Worm (Caenorhabditis elegans): ENCODE data around the gene gdi-1.
"Not testable (repeated sequence)": the region's sequence is repeated elsewhere in the genome, so short reads cannot be mapped to it uniquely, and the experiment has no call there.

gdi-1 gene

ce11 chrIV:14766382-14766781 is 26.3 kb downstream of the gdi-1 start, which contains the start of gene vti-1:
Gene vti-1, minus strand, starts transcription at chrIV:14766665.
- TF ChIP-seq elt-1 (tag; optimal IDR thresholded peaks at IDR 0.05) (no peak), nhr-23 (tag; optimal IDR thresholded peaks at IDR 0.05) (no peak), nhr-11 (tag; optimal IDR thresholded peaks at IDR 0.05) (no peak), unc-39 (tag; optimal IDR thresholded peaks at IDR 0.05) (no peak), Y55F3AM.14 (GFP tag; optimal IDR thresholded peaks at IDR 0.05) (no peak), fos-1 (tag; optimal IDR thresholded peaks at IDR 0.05) (no peak), ceh-16 (tag; optimal IDR thresholded peaks at IDR 0.05) (no peak), mdl-1 (tag; optimal IDR thresholded peaks at IDR 0.05) (no peak), sem-4 (tag; optimal IDR thresholded peaks at IDR 0.05) (no peak), lin-13 (GFP tag; optimal IDR thresholded peaks at IDR 0.05) (no peak), unc-62 (GFP tag; optimal IDR thresholded peaks at IDR 0.05) (no peak), dmd-4 (tag; optimal IDR thresholded peaks at IDR 0.05) (no peak), lin-11 (tag; optimal IDR thresholded peaks at IDR 0.05) (no peak), aly-2 (tag; optimal IDR thresholded peaks at IDR 0.05) (no peak), nhr-12 (tag; optimal IDR thresholded peaks at IDR 0.05) (no peak)

- no peak for TF ChIP-seq mab-5 (tag; optimal IDR thresholded peaks at IDR 0.05)
- TF ChIP-seq ceh-82 (tag; optimal IDR thresholded peaks at IDR 0.05), result no peak
- no peak for TF ChIP-seq mbf-1 (tag; optimal IDR thresholded peaks at IDR 0.05)
- no peak for TF ChIP-seq ztf-1 (GFP tag; conservative IDR thresholded peaks at IDR 0.05)
- TF ChIP-seq mdl-1 (tag; optimal IDR thresholded peaks at IDR 0.05), result no peak
- no peak for TF ChIP-seq dmd-4 (tag; optimal IDR thresholded peaks at IDR 0.05)
- no peak for TF ChIP-seq lin-39 (tag; optimal IDR thresholded peaks at IDR 0.05)
- TF ChIP-seq sem-4 (tag; optimal IDR thresholded peaks at IDR 0.05), result no peak
- no peak for TF ChIP-seq alr-1 (tag; optimal IDR thresholded peaks at IDR 0.05)
- TF ChIP-seq nhr-23 (tag; optimal IDR thresholded peaks at IDR 0.05), result no peak
- no peak for TF ChIP-seq fos-1 (tag; optimal IDR thresholded peaks at IDR 0.05)
- no peak for TF ChIP-seq elt-3 (tag; optimal IDR thresholded peaks at IDR 0.05)
- TF ChIP-seq nhr-21 (tag; optimal IDR thresholded peaks at IDR 0.05), result no peak
- TF ChIP-seq C34F6.9 (tag; optimal IDR thresholded peaks at IDR 0.05), result no peak
- TF ChIP-seq ZK546.5 (tag; optimal IDR thresholded peaks at IDR 0.05), result no peak
- no peak for TF ChIP-seq unc-39 (tag; optimal IDR thresholded peaks at IDR 0.05)
These were observed 27.4 kb downstream of the gdi-1 start, which contains the start of gene Y57G11C.5 for ce11 chrIV:14765336-14765735. Gene Y57G11C.5, minus strand, starts transcription at chrIV:14765436.

ce11 chrIV:14764719-14765173 is 27.9 kb downstream of the gdi-1 start:
- peak; percentile 34 for TF ChIP-seq snpc-4 (tag; optimal IDR thresholded peaks at IDR 0.05)
- TF ChIP-seq sma-3 (GFP tag; optimal IDR thresholded peaks at IDR 0.05), result peak; percentile 8
- TF ChIP-seq zag-1 (tag; optimal IDR thresholded peaks at IDR 0.05), result no peak

- TF ChIP-seq ztf-4 (tag; optimal IDR thresholded peaks at IDR 0.05) (peak; percentile 39), nhr-23 (tag; optimal IDR thresholded peaks at IDR 0.05) (no peak), elt-3 (tag; optimal IDR thresholded peaks at IDR 0.05) (no peak), lsy-2 (tag; optimal IDR thresholded peaks at IDR 0.05) (peak in 1 of 2 experiments; percentile 28), ama-1 (optimal IDR thresholded peaks at IDR 0.05) (peak; percentile 81)
These were observed 28.6 kb downstream of the gdi-1 start for ce11 chrIV:14763938-14764718.

ce11 chrIV:14763348-14763747 is 29.3 kb downstream of the gdi-1 start:
- TF ChIP-seq mdl-1 (tag; optimal IDR thresholded peaks at IDR 0.05) (peak; percentile 43 to 65), F13H6.1 (tag; optimal IDR thresholded peaks at IDR 0.05) (peak; percentile 55), mab-5 (tag; optimal IDR thresholded peaks at IDR 0.05) (peak; percentile 20), crh-2 (tag; optimal IDR thresholded peaks at IDR 0.05) (peak; percentile 54), nhr-21 (tag; optimal IDR thresholded peaks at IDR 0.05) (peak; percentile 57), lin-13 (GFP tag; optimal IDR thresholded peaks at IDR 0.05) (peak; percentile 13), fos-1 (tag; optimal IDR thresholded peaks at IDR 0.05) (peak; percentile 53), nhr-129 (tag; optimal IDR thresholded peaks at IDR 0.05) (peak; percentile 86), sma-9 (GFP tag; optimal IDR thresholded peaks at IDR 0.05) (peak; percentile 34), unc-55 (GFP tag; optimal IDR thresholded peaks at IDR 0.05) (peak; percentile 61), nhr-6 (tag; optimal IDR thresholded peaks at IDR 0.05) (peak; percentile 21), ama-1 (optimal IDR thresholded peaks at IDR 0.05) (peak; percentile 65), lsy-2 (tag; optimal IDR thresholded peaks at IDR 0.05) (peak in 1 of 2 experiments; percentile 50), C34F6.9 (tag; optimal IDR thresholded peaks at IDR 0.05) (peak; percentile 82), sma-3 (GFP tag; optimal IDR thresholded peaks at IDR 0.05) (peak; percentile 27), blmp-1 (tag; optimal IDR thresholded peaks at IDR 0.05; ENCODE audit: insufficient read depth) (peak; percentile 15)
- not testable (repeated sequence) for TF ChIP-seq sma-9 (tag; optimal IDR thresholded peaks at IDR 0.05)

Data from whole organism, L2 larva.